Worm (Caenorhabditis elegans): Measurements from ENCODE around the gene srt-29.

The srt-29 gene

ce11 chrV:2695935-2696334 lies 23.0 kb downstream of the srt-29 start, which contains the start of gene Y45G12B.3:
Gene Y45G12B.3 (minus strand): TSS chrV:2696254.
- TF ChIP-seq ama-1 (optimal IDR thresholded peaks at IDR 0.05) (no peak), ceh-36 (tag; optimal IDR thresholded peaks at IDR 0.05) (no peak), flt-1 (GFP tag; IDR thresholded peaks at IDR 0.05) (no peak), sea-1 (GFP tag; conservative IDR thresholded peaks at IDR 0.05) (no peak)

DNA sequence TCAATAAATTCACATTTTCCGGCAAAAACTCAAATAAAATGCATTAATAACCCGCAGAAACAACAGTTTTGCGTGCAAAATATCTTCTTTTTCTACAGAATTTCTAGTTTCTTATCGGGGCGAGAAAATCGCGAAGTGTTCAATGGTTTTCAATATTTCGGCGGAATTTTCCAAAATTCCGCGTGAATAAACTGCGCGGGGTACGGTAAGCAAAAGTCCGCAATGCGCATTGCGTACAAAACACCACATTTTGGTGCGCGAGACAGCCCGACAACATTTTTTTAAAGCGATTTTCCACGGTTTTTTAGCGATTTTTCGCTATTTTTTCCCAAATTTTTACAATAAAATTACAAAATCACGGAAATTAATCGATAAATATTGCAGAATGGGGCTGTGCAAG lies 24.5 kb downstream of the srt-29 start, which contains the start of gene Y45G12B.2:
Gene Y45G12B.2 (plus strand): TSS at position 383 of the 400 bp plus-strand sequence.
- TF ChIP-seq ceh-36 (tag; optimal IDR thresholded peaks at IDR 0.05) (no peak), ama-1 (optimal IDR thresholded peaks at IDR 0.05) (no peak), F13C5.2 (tag; optimal IDR thresholded peaks at IDR 0.05) (peak; percentile 68), scrt-1 (GFP tag; IDR thresholded peaks at IDR 0.05) (no peak), B0310.2 (tag; optimal IDR thresholded peaks at IDR 0.05) (no peak), tbx-37 (GFP tag; conservative IDR thresholded peaks at IDR 0.05) (0 out of 2 replicates have a peak, but pooled peaks have one; percentile 23), tbx-11 (GFP tag; IDR thresholded peaks at IDR 0.05) (peak; percentile 8; the same call in 1 of the 2 replicates), pes-1 (GFP tag; IDR thresholded peaks at IDR 0.05) (no peak), tra-4 (tag; optimal IDR thresholded peaks at IDR 0.05) (no peak), ceh-13 (GFP tag; optimal IDR thresholded peaks at IDR 0.05) (no peak), sea-1 (GFP tag; conservative IDR thresholded peaks at IDR 0.05) (no peak), hmg-4 (GFP tag; optimal IDR thresholded peaks at IDR 0.05) (peak; percentile 32), ets-7 (tag; optimal IDR thresholded peaks at IDR 0.05) (no peak), hmbx-1 (tag; optimal IDR thresholded peaks at IDR 0.05) (no peak), flt-1 (GFP tag; IDR thresholded peaks at IDR 0.05) (no peak; the same call in 1 of the 2 replicates), hnd-1 (tag; optimal IDR thresholded peaks at IDR 0.05) (no peak), aly-1 (tag; optimal IDR thresholded peaks at IDR 0.05) (no peak)

- no peak for TF ChIP-seq pes-1 (GFP tag; IDR thresholded peaks at IDR 0.05)
- no peak for TF ChIP-seq aly-1 (tag; optimal IDR thresholded peaks at IDR 0.05)
- TF ChIP-seq tbx-11 (GFP tag; IDR thresholded peaks at IDR 0.05) = no peak
- TF ChIP-seq hnd-1 (tag; optimal IDR thresholded peaks at IDR 0.05) = no peak
- TF ChIP-seq tra-4 (tag; optimal IDR thresholded peaks at IDR 0.05) = no peak
- TF ChIP-seq ama-1 (optimal IDR thresholded peaks at IDR 0.05) = no peak
- no peak for TF ChIP-seq ceh-13 (GFP tag; optimal IDR thresholded peaks at IDR 0.05)
- no peak for TF ChIP-seq B0310.2 (tag; optimal IDR thresholded peaks at IDR 0.05)
- no peak for TF ChIP-seq F13C5.2 (tag; optimal IDR thresholded peaks at IDR 0.05)
- no peak for TF ChIP-seq hmbx-1 (tag; optimal IDR thresholded peaks at IDR 0.05)
- TF ChIP-seq scrt-1 (GFP tag; IDR thresholded peaks at IDR 0.05) = no peak
- no peak for TF ChIP-seq tbx-37 (GFP tag; conservative IDR thresholded peaks at IDR 0.05)
- TF ChIP-seq flt-1 (GFP tag; IDR thresholded peaks at IDR 0.05) = no peak
Measured at ce11 chrV:2690948-2691347, 28.0 kb downstream of the srt-29 start.

- TF ChIP-seq scrt-1 (GFP tag; IDR thresholded peaks at IDR 0.05) = no peak
- TF ChIP-seq tbx-37 (GFP tag; conservative IDR thresholded peaks at IDR 0.05) = no peak
- TF ChIP-seq tbx-11 (GFP tag; IDR thresholded peaks at IDR 0.05) = no peak
- TF ChIP-seq sea-1 (GFP tag; conservative IDR thresholded peaks at IDR 0.05) = no peak
- TF ChIP-seq hmg-4 (GFP tag; optimal IDR thresholded peaks at IDR 0.05) = no peak
- no peak for TF ChIP-seq B0310.2 (tag; optimal IDR thresholded peaks at IDR 0.05)
- TF ChIP-seq ceh-13 (GFP tag; optimal IDR thresholded peaks at IDR 0.05) = no peak
- TF ChIP-seq ets-7 (tag; optimal IDR thresholded peaks at IDR 0.05) = no peak
- TF ChIP-seq hnd-1 (tag; optimal IDR thresholded peaks at IDR 0.05) = no peak
- no peak for TF ChIP-seq flt-1 (GFP tag; IDR thresholded peaks at IDR 0.05)
Measured at ce11 chrV:2690478-2690877, 28.5 kb downstream of the srt-29 start.

DNA sequence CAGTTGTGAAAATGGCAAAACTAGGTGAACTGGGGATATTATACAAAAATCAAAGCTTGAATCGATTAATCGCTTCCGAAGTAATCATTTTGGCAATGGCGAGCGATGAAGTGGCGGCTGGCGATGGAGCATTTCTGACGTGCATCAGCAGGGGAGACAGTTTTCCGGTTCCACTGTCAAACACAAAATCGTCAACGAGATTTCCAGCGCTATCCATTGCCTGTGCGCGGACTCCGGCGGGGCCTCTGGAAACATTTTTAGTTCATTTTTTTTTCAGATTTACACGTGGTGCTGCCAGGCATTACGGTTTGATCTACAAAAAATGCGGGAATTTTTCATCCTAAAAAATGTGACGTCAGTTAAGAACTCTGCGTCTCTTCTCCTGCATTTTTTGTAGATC lies 30.4 kb downstream of the srt-29 start:
- no peak for TF ChIP-seq ets-7 (tag; optimal IDR thresholded peaks at IDR 0.05)
- TF ChIP-seq sea-1 (GFP tag; conservative IDR thresholded peaks at IDR 0.05) = no peak
- TF ChIP-seq tbx-11 (GFP tag; IDR thresholded peaks at IDR 0.05) = no peak
- no peak for TF ChIP-seq scrt-1 (GFP tag; IDR thresholded peaks at IDR 0.05)
- no peak for TF ChIP-seq hmg-4 (GFP tag; optimal IDR thresholded peaks at IDR 0.05)
- no peak for TF ChIP-seq hnd-1 (tag; optimal IDR thresholded peaks at IDR 0.05)
- TF ChIP-seq aly-1 (tag; optimal IDR thresholded peaks at IDR 0.05) = no peak
- TF ChIP-seq tbx-37 (GFP tag; conservative IDR thresholded peaks at IDR 0.05) = no peak
- TF ChIP-seq tra-4 (tag; optimal IDR thresholded peaks at IDR 0.05) = no peak

DNA sequence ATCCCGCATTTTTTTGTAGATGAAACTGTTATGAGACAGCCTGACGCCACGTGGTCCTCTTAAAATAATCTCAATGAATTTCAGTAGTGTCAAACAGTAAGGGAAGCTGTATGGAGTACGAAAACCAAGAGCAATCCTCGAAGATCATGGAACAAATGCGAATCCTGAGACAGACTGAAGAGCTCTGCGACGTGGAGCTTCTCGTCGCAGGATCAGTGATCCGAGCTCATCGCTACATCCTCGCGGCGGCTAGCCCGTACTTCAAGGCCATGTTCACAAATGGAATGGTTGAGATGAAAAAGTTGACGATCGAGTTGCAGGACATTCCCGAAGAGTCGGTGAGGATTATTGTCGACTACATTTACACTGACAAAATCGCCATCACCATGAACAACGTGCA lies 34.7 kb downstream of the srt-29 start:
- TF ChIP-seq tra-4 (tag; optimal IDR thresholded peaks at IDR 0.05) (no peak), aly-1 (tag; optimal IDR thresholded peaks at IDR 0.05) (no peak), hnd-1 (tag; optimal IDR thresholded peaks at IDR 0.05) (no peak), ceh-13 (GFP tag; optimal IDR thresholded peaks at IDR 0.05) (no peak), ets-7 (tag; optimal IDR thresholded peaks at IDR 0.05) (no peak), tbx-11 (GFP tag; IDR thresholded peaks at IDR 0.05) (no peak), scrt-1 (GFP tag; IDR thresholded peaks at IDR 0.05) (no peak)

DNA sequence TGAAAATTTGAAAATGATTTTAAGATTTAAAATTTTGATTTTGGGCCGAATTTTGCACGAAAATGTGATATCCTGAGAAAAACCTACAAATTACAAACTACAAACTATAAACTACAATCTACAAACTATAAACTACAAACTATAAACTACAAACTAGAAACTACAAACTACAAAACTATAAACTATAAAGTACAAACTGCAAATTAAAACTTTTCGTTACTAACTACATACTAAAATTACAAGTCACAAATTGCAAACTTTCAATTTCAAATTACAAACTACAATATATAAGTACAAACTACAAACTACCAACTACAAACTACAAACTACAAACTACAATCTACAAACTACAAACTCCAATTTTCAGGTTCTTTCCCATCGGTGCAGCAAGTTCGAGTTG lies 35.4 kb downstream of the srt-29 start:
- TF ChIP-seq ceh-36 (tag; optimal IDR thresholded peaks at IDR 0.05) = no peak
- no peak for TF ChIP-seq hmg-4 (GFP tag; optimal IDR thresholded peaks at IDR 0.05)
- no peak for TF ChIP-seq ceh-13 (GFP tag; optimal IDR thresholded peaks at IDR 0.05)
- no peak for TF ChIP-seq B0310.2 (tag; optimal IDR thresholded peaks at IDR 0.05)
- TF ChIP-seq sea-1 (GFP tag; conservative IDR thresholded peaks at IDR 0.05) = no peak
- no peak for TF ChIP-seq F13C5.2 (tag; optimal IDR thresholded peaks at IDR 0.05)
- TF ChIP-seq ama-1 (optimal IDR thresholded peaks at IDR 0.05) = no peak
- TF ChIP-seq scrt-1 (GFP tag; IDR thresholded peaks at IDR 0.05) = no peak
- TF ChIP-seq tbx-11 (GFP tag; IDR thresholded peaks at IDR 0.05) = no peak
- no peak for TF ChIP-seq hmbx-1 (tag; optimal IDR thresholded peaks at IDR 0.05)

DNA sequence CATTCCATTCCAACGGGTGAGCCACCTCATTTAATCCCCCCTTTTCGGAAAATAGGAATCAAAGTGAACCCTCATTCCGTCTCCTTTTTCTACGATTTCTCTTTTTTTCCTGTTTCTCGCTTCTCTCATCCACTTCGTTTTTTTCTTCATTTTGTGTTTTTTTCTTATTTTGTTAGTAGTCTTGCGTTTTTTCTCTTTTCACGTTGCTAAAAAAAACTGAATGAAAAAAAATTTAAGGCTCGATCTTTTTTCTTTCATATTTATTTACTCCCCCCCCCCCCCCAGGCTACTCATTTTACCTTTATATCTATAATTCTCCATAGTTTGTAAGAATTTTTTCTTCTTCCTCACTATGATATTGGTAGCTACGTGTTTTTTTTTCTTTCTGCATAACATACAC lies 41.3 kb downstream of the srt-29 start:
- TF ChIP-seq hmbx-1 (tag; optimal IDR thresholded peaks at IDR 0.05) (no peak), B0310.2 (tag; optimal IDR thresholded peaks at IDR 0.05) (no peak), tbx-11 (GFP tag; IDR thresholded peaks at IDR 0.05) (no peak), flt-1 (GFP tag; IDR thresholded peaks at IDR 0.05) (no peak), ceh-36 (tag; optimal IDR thresholded peaks at IDR 0.05) (no peak), aly-1 (tag; optimal IDR thresholded peaks at IDR 0.05) (no peak), ets-7 (tag; optimal IDR thresholded peaks at IDR 0.05) (no peak), sea-1 (GFP tag; conservative IDR thresholded peaks at IDR 0.05) (no peak), hmg-4 (GFP tag; optimal IDR thresholded peaks at IDR 0.05) (no peak), F13C5.2 (tag; optimal IDR thresholded peaks at IDR 0.05) (no peak), scrt-1 (GFP tag; IDR thresholded peaks at IDR 0.05) (no peak), tra-4 (tag; optimal IDR thresholded peaks at IDR 0.05) (no peak), hnd-1 (tag; optimal IDR thresholded peaks at IDR 0.05) (no peak), pes-1 (GFP tag; IDR thresholded peaks at IDR 0.05) (no peak), ceh-13 (GFP tag; optimal IDR thresholded peaks at IDR 0.05) (no peak)

Measured in whole organism, early embryonic.